Fruit fly (Drosophila melanogaster): ENCODE measurements around the gene mRpL38.

The mRpL38 gene

DNA sequence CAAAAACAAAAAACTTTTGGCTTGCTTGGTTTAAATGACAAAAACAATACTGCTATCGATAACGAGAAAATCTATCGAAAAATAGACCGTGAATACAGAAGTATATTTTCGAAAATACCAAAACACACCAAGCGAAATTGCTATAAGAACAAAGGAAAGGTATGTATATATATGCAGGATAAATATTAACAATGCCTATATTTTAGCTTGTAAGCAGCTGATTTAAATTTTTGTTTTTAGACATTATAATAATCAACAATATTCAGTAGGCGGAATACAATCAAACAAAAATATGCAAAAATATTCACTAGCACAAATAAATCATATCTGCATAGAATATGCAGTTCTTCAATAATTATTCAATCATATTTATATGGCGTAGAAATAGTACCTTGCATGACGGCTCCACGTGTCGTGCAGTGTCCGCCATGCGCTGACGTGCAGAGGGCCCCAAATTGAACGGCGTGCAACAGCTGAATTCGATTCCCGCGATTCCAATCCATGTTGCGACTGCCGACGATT is 11.8 kb downstream of the mRpL38 start, which contains the start of the genes Fbxl4 and Dus2 (continued):
- TF ChIP-seq CG15073 (GFP tag; optimal IDR thresholded peaks at IDR 0.05) (peak; percentile 39), CG14667 (GFP tag; IDR thresholded peaks at IDR 0.05) (peak; percentile 90), C15 (GFP tag; IDR thresholded peaks at IDR 0.05) (peak; percentile 75; the same call in 1 of the 3 replicates), CG6791 (GFP tag; IDR thresholded peaks at IDR 0.05; ENCODE audit: partially characterized antibody) (peak; percentile 37; the same call in 1 of the 3 replicates), Camta (GFP tag; optimal IDR thresholded peaks at IDR 0.05) (peak; percentile 87), MBD-R2 (GFP tag; IDR thresholded peaks at IDR 0.05) (peak; percentile 86), pan (optimal IDR thresholded peaks at IDR 0.05) (no peak), pan (GFP tag; optimal IDR thresholded peaks at IDR 0.05 in 1 of 2, IDR thresholded peaks at IDR 0.05 in 1 of 2) (peak in 1 of 2 experiments; percentile 93), CG9437 (GFP tag; optimal IDR thresholded peaks at IDR 0.05) (peak; percentile 84), Elba2 (GFP tag; optimal IDR thresholded peaks at IDR 0.05) (peak; percentile 66), zen2 (GFP tag; IDR thresholded peaks at IDR 0.05; ENCODE audit: partially characterized antibody) (no peak), gfzf (GFP tag; optimal IDR thresholded peaks at IDR 0.05) (peak; percentile 36), Vsx1 (GFP tag; optimal IDR thresholded peaks at IDR 0.05) (no peak), pros (GFP tag; optimal IDR thresholded peaks at IDR 0.05) (no peak), CG14860 (GFP tag; IDR thresholded peaks at IDR 0.05; ENCODE audit: partially characterized antibody) (peak; percentile 62; the same call in 2 of the 3 replicates), bsh (GFP tag; optimal IDR thresholded peaks at IDR 0.05) (peak; percentile 33 to 91), ttk (GFP tag; IDR thresholded peaks at IDR 0.05) (peak; percentile 91), CG18011 (GFP tag; optimal IDR thresholded peaks at IDR 0.05) (peak; percentile 80), esg (GFP tag; conservative IDR thresholded peaks at IDR 0.05) (peak; percentile 93), pho (GFP tag; optimal IDR thresholded peaks at IDR 0.05) (peak; percentile 94), ato (GFP tag; IDR thresholded peaks at IDR 0.05; ENCODE audit: partially characterized antibody) (no peak; the same call in 1 of the 2 replicates), kay (GFP tag; optimal IDR thresholded peaks at IDR 0.05) (peak; percentile 88), HLH54F (GFP tag; optimal IDR thresholded peaks at IDR 0.05) (peak; percentile 93), CG4854 (GFP tag; optimal IDR thresholded peaks at IDR 0.05) (peak; percentile 89), CG43689 (GFP tag; IDR thresholded peaks at IDR 0.05) (peak; percentile 78), p53 (GFP tag; optimal IDR thresholded peaks at IDR 0.05) (peak; percentile 81), CG16815 (GFP tag; optimal IDR thresholded peaks at IDR 0.05) (peak; percentile 94), CG12104 (GFP tag; optimal IDR thresholded peaks at IDR 0.05) (peak; percentile 91), CG17568 (GFP tag; optimal IDR thresholded peaks at IDR 0.05) (no peak), insv (GFP tag; optimal IDR thresholded peaks at IDR 0.05) (peak in 1 of 2 experiments; percentile 65), Scr (GFP tag; IDR thresholded peaks at IDR 0.05; ENCODE audit: partially characterized antibody) (0 out of 2 replicates have a peak, but pooled peaks have one; percentile 18), cato (GFP tag; optimal IDR thresholded peaks at IDR 0.05; ENCODE audit: borderline replicate concordance) (peak; percentile 88), usp (GFP tag; optimal IDR thresholded peaks at IDR 0.05) (no peak), ind (GFP tag; optimal IDR thresholded peaks at IDR 0.05) (peak; percentile 94), tio (GFP tag; optimal IDR thresholded peaks at IDR 0.05) (peak; percentile 92), Fer3 (tag; optimal IDR thresholded peaks at IDR 0.05) (peak; percentile 87), z (GFP tag; IDR thresholded peaks at IDR 0.05) (no peak), Atf6 (GFP tag; IDR thresholded peaks at IDR 0.05) (peak; percentile 92), disco-r (GFP tag; optimal IDR thresholded peaks at IDR 0.05) (peak; percentile 81), sqz (GFP tag; optimal IDR thresholded peaks at IDR 0.05) (peak; percentile 74), CG32772 (GFP tag; IDR thresholded peaks at IDR 0.05) (peak; percentile 92), CG7357 (GFP tag; IDR thresholded peaks at IDR 0.05) (peak; percentile 86), CG34224 (GFP tag; IDR thresholded peaks at IDR 0.05; ENCODE audit: partially characterized antibody) (no peak), CG7271 (tag; optimal IDR thresholded peaks at IDR 0.05) (no peak), CG10462 (GFP tag; optimal IDR thresholded peaks at IDR 0.05) (peak; percentile 91), Hsf (GFP tag; optimal IDR thresholded peaks at IDR 0.05) (peak; percentile 96), run (tag; optimal IDR thresholded peaks at IDR 0.05) (peak; percentile 44), Jarid2 (GFP tag; optimal IDR thresholded peaks at IDR 0.05) (no peak), MESR4 (GFP tag; optimal IDR thresholded peaks at IDR 0.05) (no peak)

Measured in whole organism, embryonic.